Fruit fly (Drosophila melanogaster) S2 (cell line): Measurements from ENCODE around the gene Mcm2.

ENCODE experiments used
- CG8478 ChIP-seq: fragments of >200 bp; optimal IDR thresholded peaks from 2 replicates; lab custom pipeline; 2018
- CTCF ChIP-seq, 2 experiments: fragments of >200 bp; optimal IDR thresholded peaks; 2 replicates each; lab custom pipeline; 2018

Gene Mcm2

dm6 chr3R:8248138-8248537, 16.6 kb upstream of the Mcm2 start, which contains the start of gene CG15864:
Gene CG15864, plus strand, starts transcription at chr3R:8248438.
- TF ChIP-seq CTCF (optimal IDR thresholded peaks at IDR 0.05; lab: Kevin White, UChicago), result no peak

- no peak for TF ChIP-seq CTCF (optimal IDR thresholded peaks at IDR 0.05; lab: Kevin White, UChicago)
- TF ChIP-seq CG8478 (lab: Kevin White, UChicago), result no peak
These were observed 14.5 kb upstream of the Mcm2 start, which contains the start of gene mtg for dm6 chr3R:8250166-8250733. Gene mtg, plus strand, starts transcription at chr3R:8250497.

- TF ChIP-seq CTCF (optimal IDR thresholded peaks at IDR 0.05; lab: Kevin White, UChicago) (no peak), CG8478 (lab: Kevin White, UChicago) (no peak)
These were observed 13.2 kb upstream of the Mcm2 start for dm6 chr3R:8251532-8251931.

- TF ChIP-seq CTCF (optimal IDR thresholded peaks at IDR 0.05; lab: Kevin White, UChicago) (no peak), CG8478 (lab: Kevin White, UChicago) (no peak)
These were observed 10.4 kb upstream of the Mcm2 start for dm6 chr3R:8254347-8254746.

- no peak for TF ChIP-seq CTCF (optimal IDR thresholded peaks at IDR 0.05; lab: Kevin White, UChicago)
- TF ChIP-seq CG8478 (lab: Kevin White, UChicago), result no peak
These were observed 8.7 kb upstream of the Mcm2 start for dm6 chr3R:8256040-8256439.

dm6 chr3R:8261634-8262033, 3.1 kb upstream of the Mcm2 start:
- no peak for TF ChIP-seq CG8478 (lab: Kevin White, UChicago)
- TF ChIP-seq CTCF (optimal IDR thresholded peaks at IDR 0.05; lab: Kevin White, UChicago), result no peak

dm6 chr3R:8269740-8270139, 5.0 kb downstream of the Mcm2 start, which contains the start of gene CG9630:
Gene CG9630, minus strand, starts transcription at chr3R:8269896.
- TF ChIP-seq CTCF (optimal IDR thresholded peaks at IDR 0.05; lab: Kevin White, UChicago), result peak; percentile 38 to 55
- TF ChIP-seq CG8478 (lab: Kevin White, UChicago), result no peak

- TF ChIP-seq CTCF (optimal IDR thresholded peaks at IDR 0.05; lab: Kevin White, UChicago) (no peak), CG8478 (lab: Kevin White, UChicago) (no peak)
These were observed 7.9 kb downstream of the Mcm2 start for dm6 chr3R:8272573-8273165.

dm6 chr3R:8275031-8275430, 10.3 kb downstream of the Mcm2 start:
- TF ChIP-seq CTCF (optimal IDR thresholded peaks at IDR 0.05; lab: Kevin White, UChicago) (no peak), CG8478 (lab: Kevin White, UChicago) (no peak)

- TF ChIP-seq CG8478 (lab: Kevin White, UChicago) (no peak), CTCF (optimal IDR thresholded peaks at IDR 0.05; lab: Kevin White, UChicago) (no peak)
These were observed 12.9 kb downstream of the Mcm2 start, which contains the start of gene ato for dm6 chr3R:8277494-8278293. Gene ato, plus strand, starts transcription at chr3R:8278052.

- no peak for TF ChIP-seq CG8478 (lab: Kevin White, UChicago)
- no peak for TF ChIP-seq CTCF (optimal IDR thresholded peaks at IDR 0.05; lab: Kevin White, UChicago)
These were observed 15.2 kb downstream of the Mcm2 start for dm6 chr3R:8279970-8280369.

- TF ChIP-seq CTCF (optimal IDR thresholded peaks at IDR 0.05; lab: Kevin White, UChicago) (no peak), CG8478 (lab: Kevin White, UChicago) (no peak)
These were observed 18.0 kb downstream of the Mcm2 start for dm6 chr3R:8282727-8283126.

dm6 chr3R:8284234-8284633, 19.5 kb downstream of the Mcm2 start:
- TF ChIP-seq CG8478 (lab: Kevin White, UChicago), result no peak

dm6 chr3R:8285727-8286344, 21.1 kb downstream of the Mcm2 start:
- TF ChIP-seq CTCF (optimal IDR thresholded peaks at IDR 0.05; lab: Kevin White, UChicago) (no peak), CG8478 (lab: Kevin White, UChicago) (no peak)

- no peak for TF ChIP-seq CG8478 (lab: Kevin White, UChicago)
- TF ChIP-seq CTCF (optimal IDR thresholded peaks at IDR 0.05; lab: Kevin White, UChicago), result no peak
These were observed 22.9 kb downstream of the Mcm2 start, which contains the start of gene Nazo for dm6 chr3R:8287697-8288096. Gene Nazo, plus strand, starts transcription at chr3R:8287876.
